Fruit fly (Drosophila melanogaster): ENCODE measurements around the gene CG2701.
A peak's percentile ranks its signal among the peaks of the same experiment; 100 is the strongest.

The CG2701 gene

DNA sequence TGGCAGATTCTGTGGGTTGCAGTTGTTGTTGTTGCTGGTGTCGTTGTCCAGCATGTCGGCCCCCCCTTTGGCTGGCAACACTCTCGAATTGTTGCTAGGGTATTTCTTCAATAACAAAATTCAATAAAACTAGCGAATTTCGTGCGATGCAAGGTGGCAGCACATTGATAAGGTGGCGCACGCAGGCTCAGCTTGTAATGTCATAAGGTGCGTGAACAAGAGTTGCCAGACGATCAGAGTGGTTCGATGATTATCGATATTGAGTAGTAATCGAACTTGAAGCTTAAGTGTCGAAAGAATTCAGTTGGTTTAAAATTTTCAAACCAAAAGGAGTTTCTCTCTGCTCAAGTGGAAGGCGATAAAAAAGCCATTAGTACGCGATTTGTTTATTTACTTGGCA, at the start of gene CG2701 (continued):
- TF ChIP-seq CG32532 (GFP tag; IDR thresholded peaks at IDR 0.05) (no peak), jigr1 (GFP tag; IDR thresholded peaks at IDR 0.05) (no peak), phol (tag; optimal IDR thresholded peaks at IDR 0.05) (peak; percentile 11), ato (GFP tag; IDR thresholded peaks at IDR 0.05; ENCODE audit: partially characterized antibody) (peak; percentile 61; the same call in 1 of the 2 replicates), Deaf1 (tag; optimal IDR thresholded peaks at IDR 0.05) (no peak), GATAe (GFP tag; conservative IDR thresholded peaks at IDR 0.05) (no peak), Med (GFP tag) (peak; percentile 88), YL-1 (GFP tag; optimal IDR thresholded peaks at IDR 0.05) (peak; percentile 57), crp (GFP tag; optimal IDR thresholded peaks at IDR 0.05) (peak in 1 of 2 experiments; percentile 18), chif (GFP tag; optimal IDR thresholded peaks at IDR 0.05) (no peak), tna (GFP tag; IDR thresholded peaks at IDR 0.05; ENCODE audit: partially characterized antibody) (peak; percentile 65; the same call in 1 of the 2 replicates), CG17829 (tag; optimal IDR thresholded peaks at IDR 0.05) (peak; percentile 7), HLH54F (GFP tag; optimal IDR thresholded peaks at IDR 0.05) (peak; percentile 11), CG7963 (GFP tag; IDR thresholded peaks at IDR 0.05; ENCODE audit: partially characterized antibody) (peak; percentile 59; the same call in 2 of the 3 replicates), CG3838 (GFP tag; optimal IDR thresholded peaks at IDR 0.05) (no peak), Six4 (GFP tag; optimal IDR thresholded peaks at IDR 0.05) (no peak), knrl (GFP tag; IDR thresholded peaks at IDR 0.05; ENCODE audit: partially characterized antibody) (peak; percentile 66), dpn (GFP tag; optimal IDR thresholded peaks at IDR 0.05) (peak; percentile 20 to 25), pho (GFP tag; optimal IDR thresholded peaks at IDR 0.05) (peak; percentile 4), Xrp1 (GFP tag; IDR thresholded peaks at IDR 0.05) (peak; percentile 17; the same call in 1 of the 2 replicates), mam (GFP tag; optimal IDR thresholded peaks at IDR 0.05) (peak; percentile 35), gt (GFP tag; IDR thresholded peaks at IDR 0.05) (no peak), wor (GFP tag; IDR thresholded peaks at IDR 0.05) (no peak), Scr (GFP tag; IDR thresholded peaks at IDR 0.05; ENCODE audit: partially characterized antibody) (peak; percentile 63), wdn (GFP tag; IDR thresholded peaks at IDR 0.05) (no peak), lola (GFP tag; optimal IDR thresholded peaks at IDR 0.05) (no peak), NC2α (GFP tag; optimal IDR thresholded peaks at IDR 0.05) (no peak), CG10959 (GFP tag; IDR thresholded peaks at IDR 0.05) (no peak), D19A (tag; optimal IDR thresholded peaks at IDR 0.05) (no peak), pzg (GFP tag; optimal IDR thresholded peaks at IDR 0.05) (peak; percentile 85), CG1792 (GFP tag; optimal IDR thresholded peaks at IDR 0.05) (no peak), CG17186 (GFP tag; optimal IDR thresholded peaks at IDR 0.05) (peak; percentile 81), CG12942 (GFP tag; optimal IDR thresholded peaks at IDR 0.05) (no peak), kni (GFP tag; optimal IDR thresholded peaks at IDR 0.05) (no peak), Antp (GFP tag; optimal IDR thresholded peaks at IDR 0.05) (peak; percentile 44), Mrtf (GFP tag; IDR thresholded peaks at IDR 0.05) (no peak), CG2116 (GFP tag; optimal IDR thresholded peaks at IDR 0.05) (peak; percentile 57), CG31365 (tag; optimal IDR thresholded peaks at IDR 0.05) (no peak), CG18476 (GFP tag; optimal IDR thresholded peaks at IDR 0.05) (no peak), CG12071 (GFP tag; optimal IDR thresholded peaks at IDR 0.05) (no peak), Ptx1 (GFP tag; IDR thresholded peaks at IDR 0.05) (no peak), Ets65A (GFP tag) (peak; percentile 88), ewg (GFP tag; optimal IDR thresholded peaks at IDR 0.05) (peak; percentile 67), CG8924 (tag; optimal IDR thresholded peaks at IDR 0.05) (no peak), Bdp1 (GFP tag; optimal IDR thresholded peaks at IDR 0.05) (no peak), CG9609 (GFP tag; optimal IDR thresholded peaks at IDR 0.05) (peak; percentile 18), CG17568 (GFP tag; optimal IDR thresholded peaks at IDR 0.05) (no peak), psq (GFP tag; optimal IDR thresholded peaks at IDR 0.05) (no peak), zfh2 (GFP tag; optimal IDR thresholded peaks at IDR 0.05) (peak; percentile 36), CG34224 (GFP tag; IDR thresholded peaks at IDR 0.05; ENCODE audit: partially characterized antibody) (peak; percentile 75), MBD-R2 (GFP tag; IDR thresholded peaks at IDR 0.05) (peak; percentile 95)

Measured in whole organism, embryonic.